Fruit fly (Drosophila melanogaster): ENCODE results near the gene CG44195.

CG44195 gene

DNA sequence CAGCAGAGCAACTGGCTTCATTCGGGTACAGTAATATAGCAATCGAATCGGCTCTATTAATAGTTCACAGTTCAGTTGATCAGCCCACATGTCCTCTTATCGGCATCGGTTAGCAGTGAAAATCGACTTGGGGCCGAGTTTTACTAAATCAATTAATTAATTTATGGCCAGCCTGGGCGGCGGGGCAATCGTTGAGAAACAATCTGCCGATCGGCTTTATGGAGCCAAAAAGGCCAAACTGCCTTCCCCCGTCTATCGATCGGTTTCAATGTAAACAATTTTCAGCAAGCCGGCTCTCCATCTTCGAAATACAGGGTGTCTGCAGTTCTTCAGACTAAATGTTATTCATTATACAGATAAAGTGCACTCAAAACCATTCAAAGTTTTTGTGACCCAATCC lies 61.8 kb downstream of the CG44195 start (continued):
- TF ChIP-seq CG13775 (GFP tag; optimal IDR thresholded peaks at IDR 0.05) (no peak), slou (GFP tag; optimal IDR thresholded peaks at IDR 0.05) (no peak), CG16815 (GFP tag; optimal IDR thresholded peaks at IDR 0.05) (no peak), btn (GFP tag; optimal IDR thresholded peaks at IDR 0.05) (no peak), CG4404 (GFP tag; IDR thresholded peaks at IDR 0.05) (no peak), croc (GFP tag; conservative IDR thresholded peaks at IDR 0.05) (no peak), inv (GFP tag; IDR thresholded peaks at IDR 0.05; ENCODE audit: partially characterized antibody) (no peak), Med (GFP tag) (peak; percentile 7), onecut (GFP tag; IDR thresholded peaks at IDR 0.05) (peak; percentile 12; the same call in 1 of the 2 replicates), CoRest (tag; optimal IDR thresholded peaks at IDR 0.05) (no peak), HHEX (GFP tag; optimal IDR thresholded peaks at IDR 0.05) (no peak), zen2 (GFP tag; IDR thresholded peaks at IDR 0.05; ENCODE audit: partially characterized antibody) (no peak), Sin3A (optimal IDR thresholded peaks at IDR 0.05) (no peak), CG10366 (GFP tag; IDR thresholded peaks at IDR 0.05) (peak; percentile 37; the same call in 1 of the 2 replicates), ham (GFP tag; IDR thresholded peaks at IDR 0.05) (no peak), Ada2b (GFP tag; IDR thresholded peaks at IDR 0.05) (peak; percentile 32; the same call in 1 of the 2 replicates), ems (GFP tag; optimal IDR thresholded peaks at IDR 0.05) (no peak), grn (GFP tag; optimal IDR thresholded peaks at IDR 0.05) (no peak), Lim3 (GFP tag; IDR thresholded peaks at IDR 0.05) (no peak), abd-A (tag; optimal IDR thresholded peaks at IDR 0.05) (no peak), Spps (tag; optimal IDR thresholded peaks at IDR 0.05) (no peak), slbo (GFP tag; IDR thresholded peaks at IDR 0.05) (peak; percentile 34; the same call in 1 of the 2 replicates), Atf-2 (GFP tag; optimal IDR thresholded peaks at IDR 0.05) (no peak), CG4328 (GFP tag; optimal IDR thresholded peaks at IDR 0.05) (no peak), row (GFP tag; IDR thresholded peaks at IDR 0.05) (0 out of 3 replicates have a peak, but pooled peaks have one; percentile 11), CG32532 (GFP tag; IDR thresholded peaks at IDR 0.05) (no peak), CG12391 (tag; optimal IDR thresholded peaks at IDR 0.05) (no peak), Dfd (GFP tag; optimal IDR thresholded peaks at IDR 0.05) (no peak), CG10959 (GFP tag; IDR thresholded peaks at IDR 0.05) (no peak), pan (optimal IDR thresholded peaks at IDR 0.05) (no peak), pan (GFP tag; optimal IDR thresholded peaks at IDR 0.05 in 1 of 2, IDR thresholded peaks at IDR 0.05 in 1 of 2) (no peak), crc (GFP tag; optimal IDR thresholded peaks at IDR 0.05) (no peak), CG9932 (GFP tag; IDR thresholded peaks at IDR 0.05) (peak; percentile 17; the same call in 1 of the 2 replicates), HLH54F (GFP tag; optimal IDR thresholded peaks at IDR 0.05) (no peak), ranshi (GFP tag; IDR thresholded peaks at IDR 0.05) (no peak), CG7372 (GFP tag; IDR thresholded peaks at IDR 0.05) (no peak), CG11695 (GFP tag; IDR thresholded peaks at IDR 0.05) (no peak), CG9215 (GFP tag; IDR thresholded peaks at IDR 0.05) (no peak), Nf-YA (GFP tag; IDR thresholded peaks at IDR 0.05) (no peak), ara (GFP tag; IDR thresholded peaks at IDR 0.05) (no peak), cwo (GFP tag; optimal IDR thresholded peaks at IDR 0.05) (no peak)

DNA sequence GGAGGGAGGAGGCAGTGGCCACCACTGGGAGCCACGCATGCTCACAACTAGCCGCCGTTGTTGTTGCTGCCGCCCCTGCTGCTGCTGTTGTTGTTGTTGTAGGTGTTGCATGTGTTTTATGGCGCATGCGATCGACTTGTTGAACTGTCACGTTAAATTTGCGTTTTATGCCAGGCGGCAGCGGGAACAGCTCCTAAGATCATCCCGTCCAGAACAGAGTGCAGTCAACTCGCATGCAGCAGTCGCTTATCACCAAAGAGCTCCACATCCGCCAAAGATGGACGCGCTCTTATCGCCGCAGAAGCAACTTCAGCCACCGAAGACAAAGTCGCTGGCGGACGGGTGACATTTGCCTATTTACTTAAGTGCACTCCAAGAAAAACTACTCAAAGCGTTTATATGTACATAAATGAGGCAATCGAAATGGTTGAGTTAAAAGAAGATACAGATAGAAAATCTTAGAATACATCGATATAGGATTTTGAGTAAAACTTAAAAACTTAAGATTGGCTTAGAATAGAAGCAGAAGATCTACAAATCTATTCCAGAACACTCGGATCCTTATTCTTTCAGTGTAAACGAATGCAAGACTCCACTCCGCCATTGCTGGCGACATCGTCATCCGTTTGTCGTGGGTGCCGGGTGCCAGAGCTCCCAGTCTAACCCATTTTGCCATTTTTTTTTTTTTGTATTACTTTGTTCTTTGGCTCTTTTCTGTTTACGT lies 62.8 kb downstream of the CG44195 start:
- TF ChIP-seq Gsc (GFP tag; IDR thresholded peaks at IDR 0.05) = no peak
- no peak for TF ChIP-seq CG10209 (GFP tag; optimal IDR thresholded peaks at IDR 0.05)
- TF ChIP-seq CG10431 (GFP tag; optimal IDR thresholded peaks at IDR 0.05) = no peak
- no peak for TF ChIP-seq p53 (GFP tag; optimal IDR thresholded peaks at IDR 0.05)
- TF ChIP-seq CG7357 (GFP tag; IDR thresholded peaks at IDR 0.05) = no peak
- TF ChIP-seq insv (GFP tag; optimal IDR thresholded peaks at IDR 0.05) = no peak
- no peak for TF ChIP-seq tap (tag; optimal IDR thresholded peaks at IDR 0.05)
- no peak for TF ChIP-seq Sox102F (GFP tag; optimal IDR thresholded peaks at IDR 0.05)
- TF ChIP-seq CG2120 (GFP tag; optimal IDR thresholded peaks at IDR 0.05) = no peak
- TF ChIP-seq lilli (GFP tag; optimal IDR thresholded peaks at IDR 0.05) = no peak
- no peak for TF ChIP-seq TFAM (GFP tag; optimal IDR thresholded peaks at IDR 0.05)
- no peak for TF ChIP-seq shn (GFP tag; optimal IDR thresholded peaks at IDR 0.05)
- no peak for TF ChIP-seq Dref (GFP tag; IDR thresholded peaks at IDR 0.05)
- TF ChIP-seq pfk (GFP tag; optimal IDR thresholded peaks at IDR 0.05) = no peak
